Worm (Caenorhabditis elegans) whole organism, midembryonic: Measurements from ENCODE around the gene F21G4.1.

ENCODE experiments used
- T22C8.4 ChIP-seq: fragments of 200-800 bp; sonication (Bioruptor generic); IDR thresholded peaks from 2 replicates; pipeline ENCODE4 v1.3.6; 2022; ENCODE audit warnings: missing genetic modification characterization, missing compliant biosample characterization
- cog-1 ChIP-seq: sonication (generic microtip); optimal IDR thresholded peaks from 2 replicates; lab custom pipeline; 2016; ENCODE audit warnings: missing genetic modification characterization, missing compliant biosample characterization
- flt-1 ChIP-seq: fragments of 200-800 bp; sonication (Bioruptor generic); IDR thresholded peaks from 2 replicates; pipeline ENCODE4 v1.3.6; 2022; ENCODE audit warnings: missing genetic modification characterization, missing compliant biosample characterization
- klf-2 ChIP-seq: fragments of 200-800 bp; sonication (Bioruptor generic); conservative IDR thresholded peaks from 2 replicates; pipeline ENCODE4 v1.3.6; 2022; ENCODE audit warnings: missing genetic modification reagents, missing genetic modification characterization, missing compliant biosample characterization
- med-1 ChIP-seq: sonication (generic microtip); optimal IDR thresholded peaks from 2 replicates; lab custom pipeline; 2017; ENCODE audit warnings: missing genetic modification characterization, mild to moderate bottlenecking, missing compliant biosample characterization, antibody characterized with exemption, missing genetic modification reagents; ENCODE audit not compliant: insufficient read depth
- ref-1 ChIP-seq: fragments of 200-800 bp; sonication (Bioruptor generic); conservative IDR thresholded peaks from 2 replicates; pipeline ENCODE4 v1.3.6; 2022; ENCODE audit warnings: missing genetic modification reagents, missing genetic modification characterization, missing compliant biosample characterization
- tab-1 ChIP-seq: fragments of 200-800 bp; sonication (Bioruptor generic); IDR thresholded peaks from 2 replicates; pipeline ENCODE4 v1.3.6; 2022; ENCODE audit warnings: missing genetic modification characterization, missing compliant biosample characterization
- ztf-23 ChIP-seq: fragments of 200-800 bp; sonication (Bioruptor generic); IDR thresholded peaks from 2 replicates; pipeline ENCODE4 v1.3.6; 2022; ENCODE audit warnings: missing genetic modification reagents, missing genetic modification characterization, missing compliant biosample characterization
- ztf-29 ChIP-seq: fragments of 200-800 bp; sonication (Bioruptor generic); IDR thresholded peaks from 2 replicates; pipeline ENCODE4 v1.3.6; 2022; ENCODE audit warnings: missing genetic modification reagents, missing genetic modification characterization, missing compliant biosample characterization

F21G4.1 gene

ce11 chrX:9883837-9884324, 8.2 kb downstream of the F21G4.1 start, which contains the start of gene mrp-4:
TSS of gene mrp-4 (plus strand) at chrX:9884274.
- TF ChIP-seq cog-1 (tag; lab: Kevin White, UChicago) = no peak
- TF ChIP-seq ztf-29 = no peak

- TF ChIP-seq klf-2 (GFP tag; lab: Robert Waterston, UW) = no peak
- TF ChIP-seq tab-1 (GFP tag; lab: Robert Waterston, UW) = no peak
- TF ChIP-seq T22C8.4 (GFP tag; lab: Robert Waterston, UW) = no peak
- no peak for TF ChIP-seq flt-1 (GFP tag; lab: Robert Waterston, UW)
- TF ChIP-seq ref-1 (GFP tag; lab: Robert Waterston, UW) = no peak
- TF ChIP-seq ztf-23 (GFP tag; lab: Robert Waterston, UW) = no peak
- no peak for TF ChIP-seq med-1 (GFP tag; lab: Kevin White, UChicago)
Observed at ce11 chrX:9882572-9882971, 9.6 kb downstream of the F21G4.1 start.

- TF ChIP-seq klf-2 (GFP tag; lab: Robert Waterston, UW) (no peak), ztf-23 (GFP tag; lab: Robert Waterston, UW) (no peak), cog-1 (tag; lab: Kevin White, UChicago) (no peak), ref-1 (GFP tag; lab: Robert Waterston, UW) (no peak), tab-1 (GFP tag; lab: Robert Waterston, UW) (no peak), ztf-29 (no peak), med-1 (GFP tag; lab: Kevin White, UChicago) (no peak), T22C8.4 (GFP tag; lab: Robert Waterston, UW) (no peak), flt-1 (GFP tag; lab: Robert Waterston, UW) (no peak)
Observed at ce11 chrX:9882112-9882511, 10.0 kb downstream of the F21G4.1 start, which contains the start of gene glo-1. TSS of gene glo-1 (minus strand) at chrX:9882212.

- no peak for TF ChIP-seq med-1 (GFP tag; lab: Kevin White, UChicago)
- TF ChIP-seq klf-2 (GFP tag; lab: Robert Waterston, UW) = no peak
- no peak for TF ChIP-seq ztf-29
- TF ChIP-seq ref-1 (GFP tag; lab: Robert Waterston, UW) = no peak
- no peak for TF ChIP-seq ztf-23 (GFP tag; lab: Robert Waterston, UW)
- TF ChIP-seq cog-1 (tag; lab: Kevin White, UChicago) = no peak
- no peak for TF ChIP-seq T22C8.4 (GFP tag; lab: Robert Waterston, UW)
- TF ChIP-seq tab-1 (GFP tag; lab: Robert Waterston, UW) = no peak
- TF ChIP-seq flt-1 (GFP tag; lab: Robert Waterston, UW) = no peak
Observed at ce11 chrX:9877117-9877516, 15.0 kb downstream of the F21G4.1 start, which contains the start of gene R07B1.9. TSS of gene R07B1.9 (plus strand) at chrX:9877417.

- no peak for TF ChIP-seq ztf-23 (GFP tag; lab: Robert Waterston, UW)
- TF ChIP-seq med-1 (GFP tag; lab: Kevin White, UChicago) = no peak
- TF ChIP-seq flt-1 (GFP tag; lab: Robert Waterston, UW) = no peak
- no peak for TF ChIP-seq tab-1 (GFP tag; lab: Robert Waterston, UW)
- no peak for TF ChIP-seq ref-1 (GFP tag; lab: Robert Waterston, UW)
- TF ChIP-seq T22C8.4 (GFP tag; lab: Robert Waterston, UW) = no peak
- no peak for TF ChIP-seq cog-1 (tag; lab: Kevin White, UChicago)
- TF ChIP-seq ztf-29 = no peak
- TF ChIP-seq klf-2 (GFP tag; lab: Robert Waterston, UW) = no peak
Observed at ce11 chrX:9872554-9872953, 19.6 kb downstream of the F21G4.1 start, which contains the start of gene R07B1.8. TSS of gene R07B1.8 (minus strand) at chrX:9872654.

ce11 chrX:9869522-9869921, 22.6 kb downstream of the F21G4.1 start, which contains the start of gene R07B1.13:
TSS of gene R07B1.13 (plus strand) at chrX:9869822.
- TF ChIP-seq T22C8.4 (GFP tag; lab: Robert Waterston, UW) (no peak), ztf-23 (GFP tag; lab: Robert Waterston, UW) (no peak), klf-2 (GFP tag; lab: Robert Waterston, UW) (no peak), flt-1 (GFP tag; lab: Robert Waterston, UW) (no peak), tab-1 (GFP tag; lab: Robert Waterston, UW) (no peak), ztf-29 (no peak), med-1 (GFP tag; lab: Kevin White, UChicago) (no peak), cog-1 (tag; lab: Kevin White, UChicago) (no peak), ref-1 (GFP tag; lab: Robert Waterston, UW) (no peak)

- no peak for TF ChIP-seq flt-1 (GFP tag; lab: Robert Waterston, UW)
- TF ChIP-seq T22C8.4 (GFP tag; lab: Robert Waterston, UW) = no peak
- TF ChIP-seq ref-1 (GFP tag; lab: Robert Waterston, UW) = no peak
- TF ChIP-seq tab-1 (GFP tag; lab: Robert Waterston, UW) = no peak
- no peak for TF ChIP-seq klf-2 (GFP tag; lab: Robert Waterston, UW)
- no peak for TF ChIP-seq ztf-29
- no peak for TF ChIP-seq cog-1 (tag; lab: Kevin White, UChicago)
Observed at ce11 chrX:9868820-9869219, 23.3 kb downstream of the F21G4.1 start, which contains the start of gene R07B1.7. TSS of gene R07B1.7 (plus strand) at chrX:9869120.

- TF ChIP-seq tab-1 (GFP tag; lab: Robert Waterston, UW) (no peak), flt-1 (GFP tag; lab: Robert Waterston, UW) (no peak)
Observed at ce11 chrX:9866355-9866754, 25.8 kb downstream of the F21G4.1 start, which contains the start of gene R07B1.6. TSS of gene R07B1.6 (plus strand) at chrX:9866655.

- TF ChIP-seq ztf-29 = no peak
- no peak for TF ChIP-seq T22C8.4 (GFP tag; lab: Robert Waterston, UW)
- no peak for TF ChIP-seq tab-1 (GFP tag; lab: Robert Waterston, UW)
- TF ChIP-seq klf-2 (GFP tag; lab: Robert Waterston, UW) = no peak
- no peak for TF ChIP-seq ztf-23 (GFP tag; lab: Robert Waterston, UW)
- no peak for TF ChIP-seq cog-1 (tag; lab: Kevin White, UChicago)
- TF ChIP-seq ref-1 (GFP tag; lab: Robert Waterston, UW) = no peak
- no peak for TF ChIP-seq med-1 (GFP tag; lab: Kevin White, UChicago)
- TF ChIP-seq flt-1 (GFP tag; lab: Robert Waterston, UW) = no peak
Observed at ce11 chrX:9862916-9863624, 29.1 kb downstream of the F21G4.1 start, which contains the start of the genes gst-36 and R07B1.5. TSS of gene gst-36 (minus strand) at chrX:9862960. TSS of gene R07B1.5 (plus strand) at chrX:9863580.
